5 fruit fly cellular contexts compared by ENCODE assay signal in genomic region chr3R:24205935-24206334, dm6.
TF ChIP-seq lines count a peak whose summit lies in the region.

No protein-coding gene starts in this region.

- no peak for TF ChIP-seq CTCF in whole organism, embryonic (GFP tag; optimal IDR thresholded peaks at IDR 0.05; lab: Kevin White, UChicago)

TF ChIP-seq in whole organism, 6 proteins besides CTCF, POLR2A, EP300 and RAD21:
- TF ChIP-seq usp (GFP tag; optimal IDR thresholded peaks at IDR 0.05; lab: Kevin White, UChicago) (no peak), pan (optimal IDR thresholded peaks at IDR 0.05; lab: Kevin White, UChicago) (peak; percentile 90)
TF ChIP-seq in whole organism: peak in this region for 1.

TF ChIP-seq in whole organism, embryonic, 481 proteins besides CTCF, POLR2A, EP300 and RAD21 (continues in another document):
- TF ChIP-seq CG17361 (GFP tag; IDR thresholded peaks at IDR 0.05; lab: Robert Waterston, UW), result peak; percentile 68; the same call in 2 of the 3 replicates
- TF ChIP-seq scrt (GFP tag; optimal IDR thresholded peaks at IDR 0.05; lab: Kevin White, UChicago), result no peak
- TF ChIP-seq dimm (GFP tag; IDR thresholded peaks at IDR 0.05; lab: Robert Waterston, UW), result no peak
- TF ChIP-seq NFAT (GFP tag; IDR thresholded peaks at IDR 0.05; lab: Robert Waterston, UW), result no peak
- TF ChIP-seq gce (GFP tag; IDR thresholded peaks at IDR 0.05; lab: Robert Waterston, UW), result no peak
- TF ChIP-seq CG30403 (GFP tag; optimal IDR thresholded peaks at IDR 0.05; lab: Kevin White, UChicago), result peak; percentile 30
- peak; percentile 17 for TF ChIP-seq CG10209 (GFP tag; optimal IDR thresholded peaks at IDR 0.05; lab: Kevin White, UChicago)
- no peak for TF ChIP-seq CkIIα-i1 (GFP tag; IDR thresholded peaks at IDR 0.05; lab: Robert Waterston, UW)
- TF ChIP-seq CG3838 (GFP tag; optimal IDR thresholded peaks at IDR 0.05; lab: Kevin White, UChicago), result no peak
- no peak for TF ChIP-seq Dek (tag; optimal IDR thresholded peaks at IDR 0.05; lab: Kevin White, UChicago)
- no peak for TF ChIP-seq CG5953 (GFP tag; IDR thresholded peaks at IDR 0.05; lab: Robert Waterston, UW)
- no peak for TF ChIP-seq CG12942 (GFP tag; optimal IDR thresholded peaks at IDR 0.05; lab: Kevin White, UChicago)
- TF ChIP-seq CG13424 (tag; optimal IDR thresholded peaks at IDR 0.05; lab: Kevin White, UChicago), result peak; percentile 47
- no peak for TF ChIP-seq CG8281 (tag; optimal IDR thresholded peaks at IDR 0.05; lab: Kevin White, UChicago)
- no peak for TF ChIP-seq Camta (GFP tag; optimal IDR thresholded peaks at IDR 0.05; lab: Kevin White, UChicago)
- no peak for TF ChIP-seq CG14667 (GFP tag; IDR thresholded peaks at IDR 0.05; lab: Robert Waterston, UW)
- TF ChIP-seq sisA (GFP tag; IDR thresholded peaks at IDR 0.05; lab: Robert Waterston, UW), result 0 out of 2 replicates have a peak, but pooled peaks have one; percentile 24
- no peak for TF ChIP-seq Drgx (GFP tag; IDR thresholded peaks at IDR 0.05; lab: Robert Waterston, UW)
- peak; percentile 23 for TF ChIP-seq org-1 (GFP tag; optimal IDR thresholded peaks at IDR 0.05; lab: Kevin White, UChicago)
- TF ChIP-seq ewg (GFP tag; optimal IDR thresholded peaks at IDR 0.05; lab: Kevin White, UChicago), result peak; percentile 31
- no peak for TF ChIP-seq CG12071 (GFP tag; optimal IDR thresholded peaks at IDR 0.05; lab: Kevin White, UChicago)
- TF ChIP-seq stc (GFP tag; IDR thresholded peaks at IDR 0.05; lab: Robert Waterston, UW), result no peak
- TF ChIP-seq Meics (GFP tag; optimal IDR thresholded peaks at IDR 0.05; lab: Kevin White, UChicago), result peak; percentile 18

TF ChIP-seq in whole organism, prepupa, 60 proteins besides CTCF, POLR2A, EP300 and RAD21 (continues in another document):
- TF ChIP-seq svp (GFP tag; lab: Kevin White, UChicago), result peak; percentile 74
- no peak for TF ChIP-seq CG16779 (tag; optimal IDR thresholded peaks at IDR 0.05; lab: Kevin White, UChicago)
- TF ChIP-seq dsx (GFP tag; optimal IDR thresholded peaks at IDR 0.05; lab: Kevin White, UChicago; ENCODE audit: poor library complexity, severe bottlenecking), result no peak
- peak; percentile 28 for TF ChIP-seq Smox (GFP tag; optimal IDR thresholded peaks at IDR 0.05; lab: Kevin White, UChicago)
- peak; percentile 28 for TF ChIP-seq net (GFP tag; optimal IDR thresholded peaks at IDR 0.05; lab: Kevin White, UChicago)
- no peak for TF ChIP-seq dac (GFP tag; optimal IDR thresholded peaks at IDR 0.05; lab: Kevin White, UChicago)
- peak; percentile 39 for TF ChIP-seq CG11762 (GFP tag; optimal IDR thresholded peaks at IDR 0.05; lab: Kevin White, UChicago; ENCODE audit: insufficient read depth)
- peak; percentile 46 for TF ChIP-seq achi (GFP tag; optimal IDR thresholded peaks at IDR 0.05; lab: Kevin White, UChicago)
- TF ChIP-seq CG10669 (GFP tag; optimal IDR thresholded peaks at IDR 0.05; lab: Kevin White, UChicago), result no peak
- TF ChIP-seq fd59A (GFP tag; optimal IDR thresholded peaks at IDR 0.05; lab: Kevin White, UChicago), result no peak
- TF ChIP-seq Ets21C (GFP tag; optimal IDR thresholded peaks at IDR 0.05; lab: Kevin White, UChicago), result no peak
- no peak for TF ChIP-seq Sox14 (GFP tag; optimal IDR thresholded peaks at IDR 0.05; lab: Kevin White, UChicago)
- TF ChIP-seq acj6 (GFP tag; optimal IDR thresholded peaks at IDR 0.05; lab: Kevin White, UChicago), result peak; percentile 44
- no peak for TF ChIP-seq salr (GFP tag; optimal IDR thresholded peaks at IDR 0.05; lab: Kevin White, UChicago)
- no peak for TF ChIP-seq CG7368 (GFP tag; optimal IDR thresholded peaks at IDR 0.05; lab: Kevin White, UChicago)
- TF ChIP-seq Eip93F (GFP tag; optimal IDR thresholded peaks at IDR 0.05; lab: Kevin White, UChicago), result no peak
- TF ChIP-seq CG32006 (GFP tag; optimal IDR thresholded peaks at IDR 0.05; lab: Kevin White, UChicago), result peak; percentile 75
- peak; percentile 41 for TF ChIP-seq CG31627 (GFP tag; optimal IDR thresholded peaks at IDR 0.05; lab: Kevin White, UChicago)
- no peak for TF ChIP-seq fd85E (GFP tag; optimal IDR thresholded peaks at IDR 0.05; lab: Kevin White, UChicago)
- TF ChIP-seq CG6854 (GFP tag; optimal IDR thresholded peaks at IDR 0.05; lab: Kevin White, UChicago), result no peak
- TF ChIP-seq CG4318 (GFP tag; optimal IDR thresholded peaks at IDR 0.05; lab: Kevin White, UChicago), result peak; percentile 32
- peak; percentile 51 for TF ChIP-seq Met (GFP tag; optimal IDR thresholded peaks at IDR 0.05; lab: Kevin White, UChicago)
- TF ChIP-seq CG15336 (GFP tag; IDR thresholded peaks at IDR 0.05; lab: Robert Waterston, UW), result peak; percentile 34; the same call in 1 of the 2 replicates

TF ChIP-seq in whole organism, pupa, 21 proteins besides CTCF, POLR2A, EP300 and RAD21:
- TF ChIP-seq gl (tag; optimal IDR thresholded peaks at IDR 0.05; lab: Kevin White, UChicago) (no peak), fd96Ca (GFP tag; IDR thresholded peaks at IDR 0.05; lab: Robert Waterston, UW) (no peak), CG13204 (GFP tag; optimal IDR thresholded peaks at IDR 0.05; lab: Kevin White, UChicago) (no peak), Ets98B (GFP tag; IDR thresholded peaks at IDR 0.05; lab: Robert Waterston, UW) (no peak), CG32121 (GFP tag; IDR thresholded peaks at IDR 0.05; lab: Robert Waterston, UW) (no peak), CG8301 (tag; optimal IDR thresholded peaks at IDR 0.05; lab: Kevin White, UChicago) (no peak), CG8159 (tag; optimal IDR thresholded peaks at IDR 0.05; lab: Kevin White, UChicago) (peak; percentile 5), D1 (tag; optimal IDR thresholded peaks at IDR 0.05; lab: Kevin White, UChicago) (no peak), CG15710 (tag; optimal IDR thresholded peaks at IDR 0.05; lab: Kevin White, UChicago) (no peak), CG9948 (tag; optimal IDR thresholded peaks at IDR 0.05; lab: Kevin White, UChicago) (no peak), Pif1B (GFP tag; optimal IDR thresholded peaks at IDR 0.05; lab: Kevin White, UChicago) (no peak), rn (GFP tag; IDR thresholded peaks at IDR 0.05; lab: Robert Waterston, UW) (no peak), CG17806 (tag; optimal IDR thresholded peaks at IDR 0.05; lab: Kevin White, UChicago) (no peak), CG34367 (tag; optimal IDR thresholded peaks at IDR 0.05; lab: Kevin White, UChicago) (no peak), Snoo (tag; optimal IDR thresholded peaks at IDR 0.05; lab: Kevin White, UChicago) (peak; percentile 43)

TF ChIP-seq in whole organism, wandering third instar larva, 38 proteins besides CTCF, POLR2A, EP300 and RAD21 (continues in another document):
- no peak for TF ChIP-seq CG9705 (GFP tag; optimal IDR thresholded peaks at IDR 0.05; lab: Kevin White, UChicago)
- peak; percentile 19 for TF ChIP-seq rgr (GFP tag; optimal IDR thresholded peaks at IDR 0.05; lab: Kevin White, UChicago)
- no peak for TF ChIP-seq sv (GFP tag; optimal IDR thresholded peaks at IDR 0.05; lab: Kevin White, UChicago)
- peak; percentile 27 for TF ChIP-seq HLH106 (tag; optimal IDR thresholded peaks at IDR 0.05; lab: Kevin White, UChicago)
- no peak for TF ChIP-seq Dfd (GFP tag; optimal IDR thresholded peaks at IDR 0.05; lab: Kevin White, UChicago)
- peak; percentile 54 for TF ChIP-seq pan (optimal IDR thresholded peaks at IDR 0.05; lab: Kevin White, UChicago)
- no peak for TF ChIP-seq sage (GFP tag; optimal IDR thresholded peaks at IDR 0.05; lab: Kevin White, UChicago)
- no peak for TF ChIP-seq ey (GFP tag; optimal IDR thresholded peaks at IDR 0.05; lab: Kevin White, UChicago)
- no peak for TF ChIP-seq N (GFP tag; optimal IDR thresholded peaks at IDR 0.05; lab: Kevin White, UChicago)
- TF ChIP-seq Jra (GFP tag; optimal IDR thresholded peaks at IDR 0.05; lab: Kevin White, UChicago), result no peak
- TF ChIP-seq foxo (GFP tag; optimal IDR thresholded peaks at IDR 0.05; lab: Kevin White, UChicago), result peak in 1 of 2 experiments; percentile 53
- TF ChIP-seq br (GFP tag; optimal IDR thresholded peaks at IDR 0.05; lab: Kevin White, UChicago), result no peak
- no peak for TF ChIP-seq Mio (GFP tag; optimal IDR thresholded peaks at IDR 0.05; lab: Kevin White, UChicago)
- TF ChIP-seq CrebA (GFP tag; optimal IDR thresholded peaks at IDR 0.05; lab: Kevin White, UChicago; ENCODE audit: borderline replicate concordance), result no peak
- no peak for TF ChIP-seq CG32264 (GFP tag; optimal IDR thresholded peaks at IDR 0.05; lab: Kevin White, UChicago)
- no peak for TF ChIP-seq dl (GFP tag; optimal IDR thresholded peaks at IDR 0.05; lab: Kevin White, UChicago; ENCODE audit: insufficient read depth in 1 of 2, partially characterized antibody in 2 of 2)
- TF ChIP-seq Myc (optimal IDR thresholded peaks at IDR 0.05; lab: Kevin White, UChicago), result no peak
- no peak for TF ChIP-seq Dif (GFP tag; optimal IDR thresholded peaks at IDR 0.05; lab: Kevin White, UChicago; ENCODE audit: partially characterized antibody)
- TF ChIP-seq psq (GFP tag; optimal IDR thresholded peaks at IDR 0.05; lab: Kevin White, UChicago), result peak; percentile 41
- no peak for TF ChIP-seq Hr78 (GFP tag; optimal IDR thresholded peaks at IDR 0.05; lab: Kevin White, UChicago)
- peak; percentile 23 for TF ChIP-seq OdsH (GFP tag; optimal IDR thresholded peaks at IDR 0.05; lab: Kevin White, UChicago)
- no peak for TF ChIP-seq Hr83 (GFP tag; optimal IDR thresholded peaks at IDR 0.05; lab: Kevin White, UChicago; ENCODE audit: poor library complexity, severe bottlenecking)
- TF ChIP-seq h (GFP tag; optimal IDR thresholded peaks at IDR 0.05; lab: Kevin White, UChicago), result no peak
- TF ChIP-seq Rel (GFP tag; optimal IDR thresholded peaks at IDR 0.05; lab: Kevin White, UChicago), result no peak
- no peak for TF ChIP-seq Rel (tag; optimal IDR thresholded peaks at IDR 0.05; lab: Kevin White, UChicago)
- no peak for TF ChIP-seq tai (GFP tag; optimal IDR thresholded peaks at IDR 0.05; lab: Kevin White, UChicago)
- TF ChIP-seq jim (GFP tag; optimal IDR thresholded peaks at IDR 0.05; lab: Kevin White, UChicago), result no peak
- no peak for TF ChIP-seq dsf (GFP tag; optimal IDR thresholded peaks at IDR 0.05; lab: Kevin White, UChicago; ENCODE audit: borderline replicate concordance)
- peak; percentile 43 for TF ChIP-seq Sp1 (GFP tag; optimal IDR thresholded peaks at IDR 0.05; lab: Kevin White, UChicago)
- TF ChIP-seq fru (GFP tag; optimal IDR thresholded peaks at IDR 0.05; lab: Kevin White, UChicago), result no peak
- no peak for TF ChIP-seq woc (GFP tag; optimal IDR thresholded peaks at IDR 0.05; lab: Kevin White, UChicago)
- TF ChIP-seq dmrt93B (GFP tag; optimal IDR thresholded peaks at IDR 0.05; lab: Kevin White, UChicago), result peak; percentile 50
- TF ChIP-seq Hnf4 (GFP tag; optimal IDR thresholded peaks at IDR 0.05; lab: Kevin White, UChicago), result no peak
- TF ChIP-seq usp (GFP tag; optimal IDR thresholded peaks at IDR 0.05; lab: Kevin White, UChicago), result no peak
- no peak for TF ChIP-seq lola (GFP tag; optimal IDR thresholded peaks at IDR 0.05; lab: Kevin White, UChicago)
- TF ChIP-seq Abd-B (GFP tag; optimal IDR thresholded peaks at IDR 0.05; lab: Kevin White, UChicago), result no peak
- no peak for TF ChIP-seq brk (GFP tag; optimal IDR thresholded peaks at IDR 0.05; lab: Kevin White, UChicago)
- TF ChIP-seq GATAd (GFP tag; optimal IDR thresholded peaks at IDR 0.05; lab: Kevin White, UChicago), result no peak
